Fruit fly (Drosophila melanogaster): ENCODE results near the gene CG10029.

- TF ChIP-seq usp (GFP tag; optimal IDR thresholded peaks at IDR 0.05) = no peak
- TF ChIP-seq psq (optimal IDR thresholded peaks at IDR 0.05) = no peak
- no peak for TF ChIP-seq pan (optimal IDR thresholded peaks at IDR 0.05)
- no peak for TF ChIP-seq CG8478 (optimal IDR thresholded peaks at IDR 0.05)
- no peak for TF ChIP-seq EcR (GFP tag; optimal IDR thresholded peaks at IDR 0.05)
Measured at dm6 chr3R:7326200-7326599, 9.2 kb upstream of the CG10029 start.

Measured in whole organism.